Worm (Caenorhabditis elegans) whole organism, mixed stage, embryonic: Measurements from ENCODE around the gene mans-2.
A peak's percentile ranks its signal among the peaks of the same experiment; 100 is the strongest.

Experiments used
- M03D4.4 ChIP-seq: sonication (generic microtip); optimal IDR thresholded peaks from 2 replicates; lab custom pipeline; 2017; ENCODE audit warnings: mild to moderate bottlenecking, missing genetic modification characterization, missing compliant biosample characterization
- bed-3 ChIP-seq: fragments of 200-800 bp; sonication (Bioruptor generic); optimal IDR thresholded peaks from 3 replicates; lab custom pipeline; 2018; ENCODE audit warnings: mild to moderate bottlenecking, missing genetic modification characterization, moderate library complexity, missing compliant biosample characterization
- blmp-1 ChIP-seq: fragments of 150-350 bp; optimal IDR thresholded peaks from 2 replicates; lab custom pipeline; 2014; ENCODE audit warnings: missing biosample characterization, missing genetic modification characterization
- ceh-39 ChIP-seq: fragments of 150-350 bp; optimal IDR thresholded peaks from 2 replicates; lab custom pipeline; 2014; ENCODE audit warnings: missing biosample characterization, missing genetic modification characterization
- ceh-43 ChIP-seq: fragments of 200-800 bp; sonication (Bioruptor generic); optimal IDR thresholded peaks from 2 replicates; lab custom pipeline; 2018; ENCODE audit warnings: mild to moderate bottlenecking, missing genetic modification characterization, moderate library complexity, missing compliant biosample characterization
- ceh-83 ChIP-seq: fragments of 200-800 bp; sonication (Bioruptor generic); optimal IDR thresholded peaks from 2 replicates; lab custom pipeline; 2018; ENCODE audit warnings: mild to moderate bottlenecking, missing genetic modification characterization, missing compliant biosample characterization
- ces-1 ChIP-seq: fragments of 150-350 bp; optimal IDR thresholded peaks from 2 replicates; lab custom pipeline; 2014; ENCODE audit warnings: missing biosample characterization, missing genetic modification reagents, missing genetic modification characterization
- cnd-1 ChIP-seq: fragments of 200-800 bp; sonication (Bioruptor generic); optimal IDR thresholded peaks from 2 replicates; lab custom pipeline; 2018; ENCODE audit warnings: mild to moderate bottlenecking, missing genetic modification characterization, missing compliant biosample characterization
- drap-1 ChIP-seq: fragments of 200-800 bp; sonication (Bioruptor generic); optimal IDR thresholded peaks from 3 replicates; lab custom pipeline; 2018; ENCODE audit warnings: mild to moderate bottlenecking, missing genetic modification characterization, missing compliant biosample characterization
- elt-1 ChIP-seq: sonication (generic microtip); optimal IDR thresholded peaks from 2 replicates; lab custom pipeline; 2017; ENCODE audit warnings: missing genetic modification characterization, mild to moderate bottlenecking, missing compliant biosample characterization, antibody characterized with exemption, moderate library complexity, borderline replicate concordance; ENCODE audit not compliant: insufficient read depth
- elt-3 ChIP-seq: fragments of 150-350 bp; optimal IDR thresholded peaks from 2 replicates; lab custom pipeline; 2014; ENCODE audit warnings: missing biosample characterization, missing genetic modification characterization
- flh-1 ChIP-seq: fragments of 200-800 bp; sonication (Bioruptor generic); optimal IDR thresholded peaks from 2 replicates; lab custom pipeline; 2018; ENCODE audit warnings: mild to moderate bottlenecking, missing genetic modification characterization, moderate library complexity, missing compliant biosample characterization
- ham-2 ChIP-seq: fragments of 200-800 bp; sonication (Bioruptor generic); optimal IDR thresholded peaks from 2 replicates; lab custom pipeline; 2018; ENCODE audit warnings: mild to moderate bottlenecking, missing genetic modification characterization, missing compliant biosample characterization
- hlh-1 ChIP-seq: fragments of 150-350 bp; optimal IDR thresholded peaks from 2 replicates; lab custom pipeline; 2014; ENCODE audit warnings: missing biosample characterization, missing genetic modification reagents, missing genetic modification characterization
- lin-13 ChIP-seq: fragments of 150-350 bp; optimal IDR thresholded peaks from 2 replicates; lab custom pipeline; 2014; ENCODE audit warnings: missing biosample characterization, missing genetic modification characterization
- lin-32 ChIP-seq: fragments of 200-800 bp; sonication (Bioruptor generic); optimal IDR thresholded peaks from 2 replicates; lab custom pipeline; 2018; ENCODE audit warnings: mild to moderate bottlenecking, missing genetic modification characterization, missing compliant biosample characterization
- lsy-2 ChIP-seq: fragments of 150-350 bp; optimal IDR thresholded peaks from 2 replicates; lab custom pipeline; 2014; ENCODE audit warnings: missing biosample characterization, missing genetic modification characterization
- mab-5 ChIP-seq: fragments of 150-350 bp; optimal IDR thresholded peaks from 2 replicates; lab custom pipeline; 2014; ENCODE audit warnings: missing biosample characterization, missing genetic modification characterization
- mep-1 ChIP-seq: fragments of 150-350 bp; optimal IDR thresholded peaks from 2 replicates; lab custom pipeline; 2017; ENCODE audit warnings: missing biosample characterization, missing genetic modification reagents, missing genetic modification characterization, inconsistent platforms
- mls-2 ChIP-seq: sonication (generic microtip); optimal IDR thresholded peaks from 2 replicates; lab custom pipeline; 2016; ENCODE audit warnings: mild to moderate bottlenecking, missing genetic modification characterization, moderate library complexity, missing compliant biosample characterization
- nhr-12 ChIP-seq: fragments of 150-350 bp; optimal IDR thresholded peaks from 2 replicates; lab custom pipeline; 2014; ENCODE audit warnings: missing biosample characterization, missing genetic modification characterization
- nhr-2 ChIP-seq: fragments of 150-350 bp; optimal IDR thresholded peaks from 2 replicates; lab custom pipeline; 2014; ENCODE audit warnings: missing biosample characterization, missing genetic modification characterization
- nhr-237 ChIP-seq: fragments of 150-350 bp; optimal IDR thresholded peaks from 2 replicates; lab custom pipeline; 2014; ENCODE audit warnings: missing biosample characterization, missing genetic modification characterization
- nhr-28 ChIP-seq: fragments of 150-350 bp; optimal IDR thresholded peaks from 2 replicates; lab custom pipeline; 2014; ENCODE audit warnings: missing biosample characterization, missing genetic modification characterization
- nhr-76 ChIP-seq: sonication (generic microtip); optimal IDR thresholded peaks from 2 replicates; lab custom pipeline; 2017; ENCODE audit warnings: missing biosample characterization, missing genetic modification characterization
- pha-4 ChIP-seq: fragments of 150-350 bp; optimal IDR thresholded peaks from 2 replicates; lab custom pipeline; 2018; ENCODE audit warnings: missing biosample characterization, missing genetic modification reagents, missing genetic modification characterization
- sem-2 ChIP-seq: fragments of 200-800 bp; sonication (Bioruptor generic); optimal IDR thresholded peaks from 2 replicates; lab custom pipeline; 2018; ENCODE audit warnings: mild to moderate bottlenecking, missing genetic modification characterization, missing compliant biosample characterization
- snpc-4 ChIP-seq: fragments of 150-350 bp; optimal IDR thresholded peaks from 2 replicates; lab custom pipeline; 2014; ENCODE audit warnings: missing biosample characterization, missing genetic modification characterization
- sptf-1 ChIP-seq: sonication (generic microtip); optimal IDR thresholded peaks from 2 replicates; lab custom pipeline; 2017; ENCODE audit warnings: mild to moderate bottlenecking, missing genetic modification characterization, moderate library complexity, missing compliant biosample characterization
- tbx-8 ChIP-seq: fragments of 200-800 bp; sonication (Bioruptor generic); optimal IDR thresholded peaks from 2 replicates; lab custom pipeline; 2018; ENCODE audit warnings: mild to moderate bottlenecking, missing genetic modification characterization, moderate library complexity, missing compliant biosample characterization
- unc-120 ChIP-seq: sonication (generic microtip); optimal IDR thresholded peaks from 2 replicates; lab custom pipeline; 2017; ENCODE audit warnings: missing genetic modification characterization, missing compliant biosample characterization; ENCODE audit not compliant: poor library complexity, severe bottlenecking
- unc-39 ChIP-seq: fragments of 150-350 bp; optimal IDR thresholded peaks from 2 replicates; lab custom pipeline; 2014; ENCODE audit warnings: missing biosample characterization, missing genetic modification characterization
- unc-62 ChIP-seq: fragments of 150-350 bp; optimal IDR thresholded peaks from 2 replicates; lab custom pipeline; 2014; ENCODE audit warnings: missing biosample characterization, missing genetic modification reagents, missing genetic modification characterization
- zip-8 ChIP-seq: fragments of 150-350 bp; optimal IDR thresholded peaks from 2 replicates; lab custom pipeline; 2014; ENCODE audit warnings: missing biosample characterization, missing genetic modification characterization
- ztf-11 ChIP-seq: fragments of 150-350 bp; optimal IDR thresholded peaks from 2 replicates; lab custom pipeline; 2014; ENCODE audit warnings: missing biosample characterization, missing genetic modification characterization

The mans-2 gene

ce11 chrV:11985384-11985783, at the start of gene mans-2:
mans-2 (minus strand) TSS chrV:11985484.
- no peak for TF ChIP-seq mep-1
- TF ChIP-seq cnd-1 = no peak
- TF ChIP-seq nhr-28 (tag; lab: Kevin White, UChicago) = no peak
- TF ChIP-seq sptf-1 (tag; lab: Kevin White, UChicago) = no peak
- TF ChIP-seq lin-13 (tag; lab: Kevin White, UChicago) = no peak
- no peak for TF ChIP-seq drap-1
- TF ChIP-seq, all 35 proteins: peak for 0

ce11 chrV:12033841-12034240, 48.6 kb upstream of the mans-2 start:
- peak; percentile 73 for TF ChIP-seq ces-1
- TF ChIP-seq zip-8 (tag; lab: Kevin White, UChicago) = no peak

- TF ChIP-seq ztf-11 = no peak
- TF ChIP-seq nhr-12 = no peak
- TF ChIP-seq ceh-43 (GFP tag; lab: Kevin White, UChicago) = no peak
- TF ChIP-seq sptf-1 (tag; lab: Kevin White, UChicago) = no peak
- TF ChIP-seq lin-13 (tag; lab: Kevin White, UChicago) = no peak
- no peak for TF ChIP-seq drap-1
- TF ChIP-seq snpc-4 = no peak
- no peak for TF ChIP-seq bed-3 (GFP tag; lab: Kevin White, UChicago)
- no peak for TF ChIP-seq elt-3 (tag; lab: Kevin White, UChicago)
- TF ChIP-seq mab-5 (tag; lab: Kevin White, UChicago) = no peak
- no peak for TF ChIP-seq hlh-1 (tag; lab: Kevin White, UChicago)
- no peak for TF ChIP-seq M03D4.4 (tag; lab: Kevin White, UChicago)
- TF ChIP-seq tbx-8 (GFP tag; lab: Kevin White, UChicago) = no peak
- no peak for TF ChIP-seq mls-2 (tag; lab: Kevin White, UChicago)
- TF ChIP-seq ham-2 = no peak
- no peak for TF ChIP-seq zip-8 (tag; lab: Kevin White, UChicago)
- TF ChIP-seq nhr-76 (tag; lab: Kevin White, UChicago) = no peak
- TF ChIP-seq unc-39 (tag; lab: Kevin White, UChicago) = no peak
- TF ChIP-seq, all 35 proteins: peak for 0
Observed at ce11 chrV:12032060-12032459, 46.8 kb upstream of the mans-2 start, which contains the start of gene pkc-1. pkc-1 (minus strand) TSS chrV:12032160.

DNA sequence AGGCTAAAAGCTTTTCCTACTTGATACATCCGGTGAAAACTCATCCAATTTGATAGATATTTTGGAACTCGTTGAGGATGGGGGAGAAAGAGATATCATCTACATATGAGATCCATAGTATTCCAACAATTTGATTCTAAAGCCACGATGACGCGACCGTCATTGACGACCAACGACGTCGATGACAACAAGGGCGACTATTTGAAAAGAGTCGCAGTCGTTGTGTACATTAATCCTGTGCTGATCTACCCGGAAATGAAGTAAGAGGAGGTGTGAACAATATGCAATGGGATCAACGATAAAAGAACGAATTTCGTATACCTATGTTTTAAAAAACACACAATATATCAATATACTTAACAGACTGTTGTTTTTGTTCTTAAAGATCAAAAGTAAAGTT, 42.9 kb upstream of the mans-2 start:
- TF ChIP-seq snpc-4 = no peak
- TF ChIP-seq flh-1 (GFP tag; lab: Kevin White, UChicago) = no peak
- TF ChIP-seq lin-32 (GFP tag; lab: Kevin White, UChicago) = no peak
- no peak for TF ChIP-seq nhr-28 (tag; lab: Kevin White, UChicago)
- TF ChIP-seq pha-4 (tag; lab: Kevin White, UChicago) = no peak
- no peak for TF ChIP-seq ham-2
- TF ChIP-seq unc-39 (tag; lab: Kevin White, UChicago) = no peak
- TF ChIP-seq nhr-12 = no peak
- TF ChIP-seq drap-1 = no peak
- TF ChIP-seq nhr-237 (tag; lab: Kevin White, UChicago) = no peak
- no peak for TF ChIP-seq ceh-39 (tag; lab: Kevin White, UChicago)
- TF ChIP-seq bed-3 (GFP tag; lab: Kevin White, UChicago) = no peak
- TF ChIP-seq, all 35 proteins: peak for 0

ce11 chrV:12026878-12027477, 41.7 kb upstream of the mans-2 start:
- TF ChIP-seq unc-120 (tag; lab: Kevin White, UChicago) = peak; percentile 81
- TF ChIP-seq drap-1 = no peak
- no peak for TF ChIP-seq flh-1 (GFP tag; lab: Kevin White, UChicago)
- TF ChIP-seq sem-2 (GFP tag; lab: Kevin White, UChicago) = no peak
- no peak for TF ChIP-seq elt-1 (tag; lab: Kevin White, UChicago)
- no peak for TF ChIP-seq nhr-28 (tag; lab: Kevin White, UChicago)
- no peak for TF ChIP-seq mls-2 (tag; lab: Kevin White, UChicago)
- TF ChIP-seq lin-13 (tag; lab: Kevin White, UChicago) = peak; percentile 4
- TF ChIP-seq ceh-83 (GFP tag; lab: Kevin White, UChicago) = no peak
- TF ChIP-seq nhr-2 (tag; lab: Kevin White, UChicago) = no peak
- TF ChIP-seq zip-8 (tag; lab: Kevin White, UChicago) = no peak
- TF ChIP-seq snpc-4 = no peak
- no peak for TF ChIP-seq pha-4 (tag; lab: Kevin White, UChicago)
- TF ChIP-seq ztf-11 = no peak
- no peak for TF ChIP-seq mab-5 (tag; lab: Kevin White, UChicago)
- no peak for TF ChIP-seq tbx-8 (GFP tag; lab: Kevin White, UChicago)
- no peak for TF ChIP-seq lsy-2 (tag; lab: Kevin White, UChicago)
- no peak for TF ChIP-seq lin-32 (GFP tag; lab: Kevin White, UChicago)
- TF ChIP-seq ceh-43 (GFP tag; lab: Kevin White, UChicago) = no peak
- TF ChIP-seq hlh-1 (tag; lab: Kevin White, UChicago) = peak; percentile 17
- TF ChIP-seq sptf-1 (tag; lab: Kevin White, UChicago) = no peak
- TF ChIP-seq nhr-12 = no peak
- TF ChIP-seq blmp-1 = no peak
- TF ChIP-seq nhr-237 (tag; lab: Kevin White, UChicago) = no peak
- no peak for TF ChIP-seq bed-3 (GFP tag; lab: Kevin White, UChicago)
- TF ChIP-seq ces-1 = peak; percentile 65
- TF ChIP-seq mep-1 = no peak
- TF ChIP-seq unc-39 (tag; lab: Kevin White, UChicago) = no peak
- TF ChIP-seq ham-2 = no peak
- TF ChIP-seq unc-62 (GFP tag; lab: Kevin White, UChicago) = peak; percentile 66
